Worm (Caenorhabditis elegans): ENCODE measurements around the gene tmc-1.

ce11 chrX:1191582-1191981, 29.6 kb downstream of the tmc-1 start, which contains the start of gene T13G4.4:
- no peak for TF ChIP-seq unc-39 (tag; optimal IDR thresholded peaks at IDR 0.05)
- TF ChIP-seq ZK546.5 (tag; optimal IDR thresholded peaks at IDR 0.05) = no peak
- TF ChIP-seq fos-1 (tag; optimal IDR thresholded peaks at IDR 0.05) = no peak
- TF ChIP-seq skn-1 (tag; optimal IDR thresholded peaks at IDR 0.05) = no peak
- TF ChIP-seq lin-39 (tag; optimal IDR thresholded peaks at IDR 0.05) = no peak
